Fruit fly (Drosophila melanogaster): ENCODE data around the gene Abca3.

DNA sequence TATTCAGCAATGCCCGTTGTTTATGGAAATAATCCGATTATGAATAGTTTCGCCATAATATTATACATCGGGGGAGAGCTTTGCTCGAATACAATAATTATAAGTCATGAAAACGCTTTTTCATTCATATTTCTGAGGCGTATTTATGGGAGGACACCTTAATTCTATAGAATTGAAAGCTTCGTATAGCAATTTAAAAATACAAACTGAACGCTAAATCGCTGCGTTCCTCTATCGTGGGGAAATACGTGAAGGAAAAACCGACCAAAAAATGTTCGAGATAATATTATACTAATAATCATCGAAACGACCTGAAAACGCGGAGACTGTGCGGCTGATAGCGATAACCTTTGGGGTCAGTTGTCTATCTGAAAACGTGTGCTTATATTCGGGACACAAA is 30.0 kb downstream of the Abca3 start:
- TF ChIP-seq CG32121 (GFP tag; IDR thresholded peaks at IDR 0.05) (no peak), EcR (GFP tag; optimal IDR thresholded peaks at IDR 0.05) (no peak), CG10348 (GFP tag; IDR thresholded peaks at IDR 0.05) (no peak), D1 (tag; optimal IDR thresholded peaks at IDR 0.05) (no peak), CG17806 (tag; optimal IDR thresholded peaks at IDR 0.05) (no peak), fd96Ca (GFP tag; IDR thresholded peaks at IDR 0.05) (no peak), CG8301 (tag; optimal IDR thresholded peaks at IDR 0.05) (no peak), Pif1A (GFP tag; optimal IDR thresholded peaks at IDR 0.05) (no peak), CG12605 (GFP tag; IDR thresholded peaks at IDR 0.05) (no peak), rn (GFP tag; IDR thresholded peaks at IDR 0.05) (no peak), CG14655 (GFP tag; optimal IDR thresholded peaks at IDR 0.05) (no peak), gl (tag; optimal IDR thresholded peaks at IDR 0.05) (no peak)
